Fruit fly (Drosophila melanogaster): ENCODE data around the gene FucTD.
A peak's percentile ranks its signal among the peaks of the same experiment; 100 is the strongest.

The FucTD gene

DNA sequence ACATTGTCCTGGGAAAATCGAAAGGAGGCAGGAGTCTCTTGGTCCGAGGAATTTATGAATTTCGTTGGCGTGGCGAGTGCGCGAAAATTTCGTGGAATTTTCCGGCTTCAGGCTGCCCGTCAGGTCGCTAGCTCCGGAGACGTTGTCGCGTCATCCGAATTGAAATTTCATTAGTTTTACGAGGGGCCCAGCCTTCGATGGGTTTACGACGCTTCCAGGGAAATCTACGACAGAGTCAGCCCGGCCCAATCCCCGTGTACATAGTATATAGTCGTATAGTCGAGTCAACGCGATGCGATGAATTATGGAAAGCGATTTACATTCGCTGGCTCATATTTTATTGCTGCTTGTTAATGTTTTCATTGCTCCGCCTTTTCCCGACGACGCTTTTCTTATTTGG is 11.5 kb upstream of the FucTD start:
- peak; percentile 31 for TF ChIP-seq svp (GFP tag)
- TF ChIP-seq Eip93F (GFP tag; optimal IDR thresholded peaks at IDR 0.05) = no peak
- no peak for TF ChIP-seq CG34406 (GFP tag; optimal IDR thresholded peaks at IDR 0.05)
- no peak for TF ChIP-seq cyc (GFP tag; optimal IDR thresholded peaks at IDR 0.05)
- no peak for TF ChIP-seq dac (GFP tag; optimal IDR thresholded peaks at IDR 0.05)
- TF ChIP-seq CG8119 (GFP tag; IDR thresholded peaks at IDR 0.05) = no peak

DNA sequence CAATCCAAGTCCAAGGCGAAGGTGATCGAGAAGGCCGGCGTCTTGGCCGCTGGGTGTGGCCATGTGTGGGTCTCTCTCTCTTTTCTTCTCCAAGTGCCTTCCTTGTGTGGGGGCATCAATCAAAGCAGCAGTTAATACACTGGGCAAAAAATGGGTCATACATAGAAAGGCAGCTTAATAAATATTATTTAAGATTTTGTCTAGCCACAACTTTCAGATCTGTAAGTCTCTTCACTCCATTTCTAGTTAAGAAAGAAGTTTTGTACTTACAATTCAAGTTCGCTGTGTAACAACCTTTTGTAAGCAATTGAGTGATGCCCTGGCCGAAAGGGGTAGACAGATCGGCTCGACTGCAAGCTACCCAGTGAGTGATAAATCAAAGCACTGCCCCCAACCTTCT is 7.9 kb upstream of the FucTD start:
- TF ChIP-seq Sox102F (GFP tag; optimal IDR thresholded peaks at IDR 0.05) = no peak
- no peak for TF ChIP-seq CG8119 (GFP tag; IDR thresholded peaks at IDR 0.05)
- no peak for TF ChIP-seq ss (GFP tag; optimal IDR thresholded peaks at IDR 0.05)
- TF ChIP-seq CG10631 (GFP tag; optimal IDR thresholded peaks at IDR 0.05) = no peak
- TF ChIP-seq CG10669 (GFP tag; optimal IDR thresholded peaks at IDR 0.05) = peak; percentile 16
- no peak for TF ChIP-seq Lpt (GFP tag; optimal IDR thresholded peaks at IDR 0.05)
- TF ChIP-seq CG6792 (GFP tag; optimal IDR thresholded peaks at IDR 0.05) = no peak
- peak; percentile 18 for TF ChIP-seq Ets96B (tag; optimal IDR thresholded peaks at IDR 0.05)
- no peak for TF ChIP-seq Hr38 (GFP tag; optimal IDR thresholded peaks at IDR 0.05)
- TF ChIP-seq CG6854 (GFP tag; optimal IDR thresholded peaks at IDR 0.05) = no peak
- no peak for TF ChIP-seq Met (GFP tag; optimal IDR thresholded peaks at IDR 0.05)
- peak; percentile 11 for TF ChIP-seq dsx (GFP tag; optimal IDR thresholded peaks at IDR 0.05; ENCODE audit: poor library complexity, severe bottlenecking)
- no peak for TF ChIP-seq eg (GFP tag; IDR thresholded peaks at IDR 0.05)
- no peak for TF ChIP-seq Gug (GFP tag; IDR thresholded peaks at IDR 0.05)
- peak; percentile 14 for TF ChIP-seq CG7368 (GFP tag; optimal IDR thresholded peaks at IDR 0.05)
- TF ChIP-seq esn (GFP tag; optimal IDR thresholded peaks at IDR 0.05) = no peak
- no peak for TF ChIP-seq net (GFP tag; optimal IDR thresholded peaks at IDR 0.05)
- TF ChIP-seq spab (GFP tag; optimal IDR thresholded peaks at IDR 0.05) = no peak
- TF ChIP-seq CG6163 (GFP tag; IDR thresholded peaks at IDR 0.05) = peak; percentile 44; the same call in 1 of the 3 replicates
- no peak for TF ChIP-seq CG32006 (GFP tag; optimal IDR thresholded peaks at IDR 0.05)
- TF ChIP-seq svp (GFP tag) = peak; percentile 91
- no peak for TF ChIP-seq Blimp-1 (GFP tag; optimal IDR thresholded peaks at IDR 0.05)
- no peak for TF ChIP-seq Hr4 (GFP tag; optimal IDR thresholded peaks at IDR 0.05)
- TF ChIP-seq CG8319 (GFP tag; optimal IDR thresholded peaks at IDR 0.05) = peak; percentile 16
- no peak for TF ChIP-seq OdsH (GFP tag; optimal IDR thresholded peaks at IDR 0.05)
- no peak for TF ChIP-seq CG16779 (tag; optimal IDR thresholded peaks at IDR 0.05)
- peak; percentile 44 for TF ChIP-seq achi (GFP tag; optimal IDR thresholded peaks at IDR 0.05)
- TF ChIP-seq Sox15 (GFP tag; optimal IDR thresholded peaks at IDR 0.05) = no peak
- no peak for TF ChIP-seq Smox (GFP tag; optimal IDR thresholded peaks at IDR 0.05)
- no peak for TF ChIP-seq pdm3 (GFP tag; optimal IDR thresholded peaks at IDR 0.05)
- TF ChIP-seq Eip78C (GFP tag) = peak; percentile 84
- no peak for TF ChIP-seq CG31627 (GFP tag; optimal IDR thresholded peaks at IDR 0.05)
- no peak for TF ChIP-seq vri (GFP tag; optimal IDR thresholded peaks at IDR 0.05)
- no peak for TF ChIP-seq CG6276 (GFP tag; optimal IDR thresholded peaks at IDR 0.05)
- TF ChIP-seq CG11762 (GFP tag; optimal IDR thresholded peaks at IDR 0.05; ENCODE audit: insufficient read depth) = peak; percentile 16
- no peak for TF ChIP-seq fd85E (GFP tag; optimal IDR thresholded peaks at IDR 0.05)
- no peak for TF ChIP-seq CG15336 (GFP tag; IDR thresholded peaks at IDR 0.05)
- TF ChIP-seq CG1621 (tag; optimal IDR thresholded peaks at IDR 0.05) = no peak
- peak; percentile 16 for TF ChIP-seq lz (GFP tag; optimal IDR thresholded peaks at IDR 0.05)
- TF ChIP-seq Eip75B (GFP tag; optimal IDR thresholded peaks at IDR 0.05) = peak; percentile 29
- peak; percentile 52 for TF ChIP-seq CG3919 (GFP tag; optimal IDR thresholded peaks at IDR 0.05)
- TF ChIP-seq CG9139 (GFP tag; optimal IDR thresholded peaks at IDR 0.05) = no peak
- TF ChIP-seq acj6 (GFP tag; optimal IDR thresholded peaks at IDR 0.05) = no peak
- no peak for TF ChIP-seq Hr39 (GFP tag; optimal IDR thresholded peaks at IDR 0.05)
- TF ChIP-seq salr (GFP tag; optimal IDR thresholded peaks at IDR 0.05) = no peak
- peak; percentile 68 for TF ChIP-seq topi (GFP tag; optimal IDR thresholded peaks at IDR 0.05)
- TF ChIP-seq dac (GFP tag; optimal IDR thresholded peaks at IDR 0.05) = no peak
- no peak for TF ChIP-seq Ets21C (GFP tag; optimal IDR thresholded peaks at IDR 0.05)

Data from whole organism, prepupa.